Worm (Caenorhabditis elegans) whole organism, L4 larva: Measurements from ENCODE around the gene C04E7.3.

ENCODE experiments used
- ctbp-1 ChIP-seq: fragments of 200-800 bp; sonication (Bioruptor generic); IDR thresholded peaks from 2 replicates; pipeline ENCODE4 v1.3.6; 2022; ENCODE audit warnings: missing genetic modification reagents, missing genetic modification characterization, missing compliant biosample characterization
- lsy-2 ChIP-seq, 2 experiments: fragments of 150-350 bp in 1 of 2; sonication (generic microtip) in 1 of 2; optimal IDR thresholded peaks; 2 replicates each; lab custom pipeline; 2014 to 2017; ENCODE audit warnings: missing biosample characterization in 2 of 2, missing genetic modification characterization in 2 of 2
- nhr-25 ChIP-seq: sonication (generic microtip); optimal IDR thresholded peaks from 2 replicates; lab custom pipeline; 2017; ENCODE audit warnings: missing genetic modification characterization, mild to moderate bottlenecking, missing compliant biosample characterization, antibody characterized with exemption, moderate library complexity, borderline replicate concordance; ENCODE audit not compliant: insufficient read depth
- unc-62 ChIP-seq, 3 experiments: fragments of 150-350 bp in 1 of 3; sonication (generic microtip); optimal IDR thresholded peaks in 2 of 3; peaks in 1 of 3; 1 replicate in 1 of 3; 2 replicates in 2 of 3; lab custom pipeline; 2014 to 2017; ENCODE audit warnings: missing biosample characterization in 3 of 3, missing genetic modification characterization in 3 of 3, missing genetic modification reagents in 3 of 3, missing genotype in 1 of 3

- no peak for TF ChIP-seq unc-62 (GFP tag; optimal IDR thresholded peaks at IDR 0.05 in 1 of 2; lab: Kevin White, UChicago)
- TF ChIP-seq unc-62 (tag; optimal IDR thresholded peaks at IDR 0.05; lab: Kevin White, UChicago) = no peak
- TF ChIP-seq lsy-2 (tag; optimal IDR thresholded peaks at IDR 0.05; lab: Kevin White, UChicago) = no peak
- TF ChIP-seq nhr-25 (tag; lab: Kevin White, UChicago) = no peak
- TF ChIP-seq ctbp-1 (GFP tag; lab: Robert Waterston, UW) = no peak
These were observed 33.5 kb upstream of the C04E7.3 start, which contains the start of gene R04A9.3 for ce11 chrX:380505-380904.
